Worm (Caenorhabditis elegans): ENCODE measurements around the gene pals-18.

DNA sequence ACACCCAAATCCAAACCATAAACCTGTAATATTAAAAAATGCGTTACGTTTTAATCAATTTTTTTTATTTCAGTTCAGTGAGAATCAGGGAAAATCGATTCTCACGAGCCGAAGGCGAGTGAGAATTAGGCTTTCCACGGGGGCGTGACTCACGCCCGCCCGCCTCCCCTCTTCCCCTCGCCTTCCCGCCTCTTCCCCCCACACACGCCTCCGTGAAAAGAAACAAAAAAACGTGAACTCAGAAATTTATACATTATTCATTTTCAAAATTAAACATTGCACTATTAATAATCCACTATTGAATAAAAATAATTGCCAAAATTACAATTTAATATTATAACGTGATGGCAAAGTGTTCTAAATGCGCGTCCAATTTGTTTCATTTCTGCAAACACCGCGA lies 43.5 kb downstream of the pals-18 start:
- no peak for TF ChIP-seq flt-1 (GFP tag; IDR thresholded peaks at IDR 0.05)
- no peak for TF ChIP-seq aly-1 (tag; optimal IDR thresholded peaks at IDR 0.05)
